Worm (Caenorhabditis elegans): ENCODE measurements around the gene npp-5.
"Not testable (repeated sequence)": the region's sequence is repeated elsewhere in the genome, so short reads cannot be mapped to it uniquely, and the experiment has no call there.

npp-5 gene

ce11 chrII:11566970-11567711, 32.5 kb downstream of the npp-5 start, which contains the start of gene F54D5.5:
Gene F54D5.5, minus strand, starts transcription at chrII:11567020.
- TF ChIP-seq ceh-13 (GFP tag; optimal IDR thresholded peaks at IDR 0.05): no peak
- 0 out of 2 replicates have a peak, but pooled peaks have one; percentile 38 for TF ChIP-seq sea-1 (GFP tag; conservative IDR thresholded peaks at IDR 0.05)
- peak; percentile 16 for TF ChIP-seq F13C5.2 (tag; optimal IDR thresholded peaks at IDR 0.05)
- peak; percentile 87 for TF ChIP-seq hmg-4 (GFP tag; optimal IDR thresholded peaks at IDR 0.05)
- TF ChIP-seq ama-1 (optimal IDR thresholded peaks at IDR 0.05): no peak
- no peak for TF ChIP-seq hmbx-1 (tag; optimal IDR thresholded peaks at IDR 0.05)
- 0 out of 2 replicates have a peak, but pooled peaks have one; percentile 49 for TF ChIP-seq tbx-11 (GFP tag; IDR thresholded peaks at IDR 0.05)
- TF ChIP-seq B0310.2 (tag; optimal IDR thresholded peaks at IDR 0.05): no peak
- peak; percentile 27; the same call in 1 of the 2 replicates for TF ChIP-seq flt-1 (GFP tag; IDR thresholded peaks at IDR 0.05)
- 0 out of 2 replicates have a peak, but pooled peaks have one; percentile 18 for TF ChIP-seq pes-1 (GFP tag; IDR thresholded peaks at IDR 0.05)

- TF ChIP-seq tbx-11 (GFP tag; IDR thresholded peaks at IDR 0.05) (no peak), hnd-1 (tag; optimal IDR thresholded peaks at IDR 0.05) (no peak), hmg-4 (GFP tag; optimal IDR thresholded peaks at IDR 0.05) (no peak), sea-1 (GFP tag; conservative IDR thresholded peaks at IDR 0.05) (no peak), ama-1 (optimal IDR thresholded peaks at IDR 0.05) (no peak), hmbx-1 (tag; optimal IDR thresholded peaks at IDR 0.05) (no peak), flt-1 (GFP tag; IDR thresholded peaks at IDR 0.05) (no peak), tra-4 (tag; optimal IDR thresholded peaks at IDR 0.05) (no peak), pes-1 (GFP tag; IDR thresholded peaks at IDR 0.05) (no peak), F13C5.2 (tag; optimal IDR thresholded peaks at IDR 0.05) (no peak), B0310.2 (tag; optimal IDR thresholded peaks at IDR 0.05) (no peak), ceh-13 (GFP tag; optimal IDR thresholded peaks at IDR 0.05) (no peak), ceh-36 (tag; optimal IDR thresholded peaks at IDR 0.05) (no peak)
Measured at ce11 chrII:11564127-11564526, 35.5 kb downstream of the npp-5 start, which contains the start of gene F54D5.15. Gene F54D5.15, minus strand, starts transcription at chrII:11564227.

- TF ChIP-seq hmg-4 (GFP tag; optimal IDR thresholded peaks at IDR 0.05) (no peak), ets-7 (tag; optimal IDR thresholded peaks at IDR 0.05) (no peak), ama-1 (optimal IDR thresholded peaks at IDR 0.05) (no peak), tra-4 (tag; optimal IDR thresholded peaks at IDR 0.05) (no peak), B0310.2 (tag; optimal IDR thresholded peaks at IDR 0.05) (no peak), ceh-13 (GFP tag; optimal IDR thresholded peaks at IDR 0.05) (no peak), scrt-1 (GFP tag; IDR thresholded peaks at IDR 0.05) (no peak), ceh-36 (tag; optimal IDR thresholded peaks at IDR 0.05) (no peak), pes-1 (GFP tag; IDR thresholded peaks at IDR 0.05) (no peak), F13C5.2 (tag; optimal IDR thresholded peaks at IDR 0.05) (no peak), flt-1 (GFP tag; IDR thresholded peaks at IDR 0.05) (no peak), sea-1 (GFP tag; conservative IDR thresholded peaks at IDR 0.05) (no peak)
Measured at ce11 chrII:11556338-11556737, 43.3 kb downstream of the npp-5 start, which contains the start of gene F54D5.17. Gene F54D5.17, plus strand, starts transcription at chrII:11556638.

- TF ChIP-seq sea-1 (GFP tag; conservative IDR thresholded peaks at IDR 0.05) (no peak), hmg-4 (GFP tag; optimal IDR thresholded peaks at IDR 0.05) (no peak), hnd-1 (tag; optimal IDR thresholded peaks at IDR 0.05) (no peak), ama-1 (optimal IDR thresholded peaks at IDR 0.05) (no peak), aly-1 (tag; optimal IDR thresholded peaks at IDR 0.05) (no peak), ceh-13 (GFP tag; optimal IDR thresholded peaks at IDR 0.05) (no peak), scrt-1 (GFP tag; IDR thresholded peaks at IDR 0.05) (no peak), flt-1 (GFP tag; IDR thresholded peaks at IDR 0.05) (no peak), tra-4 (tag; optimal IDR thresholded peaks at IDR 0.05) (no peak)
Measured at ce11 chrII:11555634-11556033, 44.0 kb downstream of the npp-5 start, which contains the start of gene F54D5.24. Gene F54D5.24, plus strand, starts transcription at chrII:11555949.

- TF ChIP-seq F13C5.2 (tag; optimal IDR thresholded peaks at IDR 0.05); hmg-4 (GFP tag; optimal IDR thresholded peaks at IDR 0.05); flt-1 (GFP tag; IDR thresholded peaks at IDR 0.05): not testable (repeated sequence)
Measured at ce11 chrII:11551981-11552380, 47.6 kb downstream of the npp-5 start, which contains the start of gene dhgd-1. Gene dhgd-1, minus strand, starts transcription at chrII:11552081.

ce11 chrII:11547254-11547687, 52.3 kb downstream of the npp-5 start, which contains the start of gene F54D5.7:
Gene F54D5.7, plus strand, starts transcription at chrII:11547517.
- TF ChIP-seq sea-1 (GFP tag; conservative IDR thresholded peaks at IDR 0.05) (0 out of 2 replicates have a peak, but pooled peaks have one; percentile 66), hmbx-1 (tag; optimal IDR thresholded peaks at IDR 0.05) (peak; percentile 22), hnd-1 (tag; optimal IDR thresholded peaks at IDR 0.05) (no peak), tbx-37 (GFP tag; conservative IDR thresholded peaks at IDR 0.05) (no peak), ama-1 (optimal IDR thresholded peaks at IDR 0.05) (peak; percentile 77), flt-1 (GFP tag; IDR thresholded peaks at IDR 0.05) (no peak), tbx-11 (GFP tag; IDR thresholded peaks at IDR 0.05) (no peak)

All from whole organism, early embryonic.